Worm (Caenorhabditis elegans): Measurements from ENCODE around the gene Y113G7A.14.

ce11 chrV:20162290-20163104 is 24.2 kb upstream of the Y113G7A.14 start:
- TF ChIP-seq med-1 (GFP tag; optimal IDR thresholded peaks at IDR 0.05; ENCODE audit: insufficient read depth): no peak
- TF ChIP-seq ztf-23 (GFP tag; IDR thresholded peaks at IDR 0.05): no peak
- no peak for TF ChIP-seq klf-2 (GFP tag; conservative IDR thresholded peaks at IDR 0.05)
- no peak for TF ChIP-seq cog-1 (tag; optimal IDR thresholded peaks at IDR 0.05)
- TF ChIP-seq flt-1 (GFP tag; IDR thresholded peaks at IDR 0.05): no peak
- no peak for TF ChIP-seq ref-1 (GFP tag; conservative IDR thresholded peaks at IDR 0.05)
- TF ChIP-seq T22C8.4 (GFP tag; IDR thresholded peaks at IDR 0.05): no peak
- TF ChIP-seq ztf-29 (GFP tag; IDR thresholded peaks at IDR 0.05): no peak

Data from whole organism, midembryonic.